Worm (Caenorhabditis elegans): ENCODE measurements around the gene marc-5.

ce11 chrII:12353104-12353503 is 26.2 kb downstream of the marc-5 start:
- no peak for TF ChIP-seq fkh-8 (tag; optimal IDR thresholded peaks at IDR 0.05)
- no peak for TF ChIP-seq unc-62 (GFP tag; optimal IDR thresholded peaks at IDR 0.05)
- TF ChIP-seq tbx-2 (tag; optimal IDR thresholded peaks at IDR 0.05), result no peak

All from whole organism, L1 larva.